Fruit fly (Drosophila melanogaster): ENCODE data around the gene Esp.

Esp gene

DNA sequence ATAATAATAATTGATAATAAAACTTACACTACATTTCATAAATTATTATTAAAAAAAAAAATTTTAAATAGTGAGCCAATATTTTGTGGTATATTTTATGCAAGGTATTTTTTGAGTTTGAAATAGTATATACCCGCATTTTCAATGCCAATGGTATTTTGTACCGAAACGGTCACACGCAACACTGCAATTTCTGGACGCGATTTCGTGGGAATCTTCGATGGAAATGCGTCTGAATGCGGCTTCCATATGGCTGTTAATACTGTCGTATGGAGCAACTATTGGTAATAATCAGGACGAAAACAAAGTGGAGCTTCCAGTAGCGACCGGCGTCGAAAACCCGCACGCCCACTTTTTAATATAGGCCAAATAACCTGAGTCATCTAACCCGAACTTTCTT, 9.7 kb downstream of the Esp start, which contains the start of gene Nct:
Gene Nct, plus strand, starts transcription at position 173 of the 400 bp plus-strand sequence.
- TF ChIP-seq knrl (GFP tag; IDR thresholded peaks at IDR 0.05; ENCODE audit: partially characterized antibody) (no peak), ftz-f1 (GFP tag; optimal IDR thresholded peaks at IDR 0.05) (peak; percentile 0), CG4617 (GFP tag; optimal IDR thresholded peaks at IDR 0.05; ENCODE audit: borderline replicate concordance) (peak; percentile 51), bcd (GFP tag; optimal IDR thresholded peaks at IDR 0.05) (no peak), YL-1 (GFP tag; optimal IDR thresholded peaks at IDR 0.05) (peak; percentile 43), Stat92E (GFP tag; optimal IDR thresholded peaks at IDR 0.05) (peak in 1 of 3 experiments; percentile 22), E2f2 (GFP tag; IDR thresholded peaks at IDR 0.05) (peak; percentile 72), CG2116 (GFP tag; optimal IDR thresholded peaks at IDR 0.05) (peak; percentile 7), CG7963 (GFP tag; IDR thresholded peaks at IDR 0.05; ENCODE audit: partially characterized antibody) (no peak), slbo (GFP tag; IDR thresholded peaks at IDR 0.05) (no peak), pzg (GFP tag; optimal IDR thresholded peaks at IDR 0.05) (peak; percentile 53), Gsc (GFP tag; IDR thresholded peaks at IDR 0.05) (no peak), ATbp (GFP tag; optimal IDR thresholded peaks at IDR 0.05) (no peak), Scr (GFP tag; IDR thresholded peaks at IDR 0.05; ENCODE audit: partially characterized antibody) (peak; percentile 25; the same call in 1 of the 2 replicates), trem (tag; optimal IDR thresholded peaks at IDR 0.05) (peak; percentile 18), gfzf (GFP tag; optimal IDR thresholded peaks at IDR 0.05) (peak; percentile 75), CG9797 (GFP tag; optimal IDR thresholded peaks at IDR 0.05) (peak; percentile 72), MBD-R2 (GFP tag; IDR thresholded peaks at IDR 0.05) (peak; percentile 71; the same call in 1 of the 2 replicates), CG2875 (GFP tag; optimal IDR thresholded peaks at IDR 0.05) (no peak), CG32532 (GFP tag; IDR thresholded peaks at IDR 0.05) (no peak), Dll (GFP tag; IDR thresholded peaks at IDR 0.05; ENCODE audit: partially characterized antibody) (0 out of 4 replicates have a peak, but pooled peaks have one; percentile 15), CG13287 (GFP tag; IDR thresholded peaks at IDR 0.05; ENCODE audit: partially characterized antibody) (peak; percentile 35; the same call in 1 of the 2 replicates), CG3995 (GFP tag; optimal IDR thresholded peaks at IDR 0.05) (no peak), CG3847 (GFP tag; IDR thresholded peaks at IDR 0.05) (no peak), tx (GFP tag; optimal IDR thresholded peaks at IDR 0.05) (no peak), CG10267 (tag; optimal IDR thresholded peaks at IDR 0.05) (peak; percentile 17), CG42726 (GFP tag; IDR thresholded peaks at IDR 0.05; ENCODE audit: partially characterized antibody) (no peak), ato (GFP tag; IDR thresholded peaks at IDR 0.05; ENCODE audit: partially characterized antibody) (no peak), NfI (GFP tag; optimal IDR thresholded peaks at IDR 0.05) (no peak), Hmr (GFP tag; optimal IDR thresholded peaks at IDR 0.05) (no peak), MESR4 (GFP tag; optimal IDR thresholded peaks at IDR 0.05) (peak; percentile 68), CG17385 (GFP tag; optimal IDR thresholded peaks at IDR 0.05) (no peak), kay (GFP tag; optimal IDR thresholded peaks at IDR 0.05) (peak; percentile 1), CG14710 (tag; optimal IDR thresholded peaks at IDR 0.05) (peak; percentile 38), bbx (GFP tag; IDR thresholded peaks at IDR 0.05; ENCODE audit: partially characterized antibody) (0 out of 2 replicates have a peak, but pooled peaks have one; percentile 11), Dp (GFP tag; optimal IDR thresholded peaks at IDR 0.05) (peak; percentile 60), CG17829 (tag; optimal IDR thresholded peaks at IDR 0.05) (peak; percentile 1)

DNA sequence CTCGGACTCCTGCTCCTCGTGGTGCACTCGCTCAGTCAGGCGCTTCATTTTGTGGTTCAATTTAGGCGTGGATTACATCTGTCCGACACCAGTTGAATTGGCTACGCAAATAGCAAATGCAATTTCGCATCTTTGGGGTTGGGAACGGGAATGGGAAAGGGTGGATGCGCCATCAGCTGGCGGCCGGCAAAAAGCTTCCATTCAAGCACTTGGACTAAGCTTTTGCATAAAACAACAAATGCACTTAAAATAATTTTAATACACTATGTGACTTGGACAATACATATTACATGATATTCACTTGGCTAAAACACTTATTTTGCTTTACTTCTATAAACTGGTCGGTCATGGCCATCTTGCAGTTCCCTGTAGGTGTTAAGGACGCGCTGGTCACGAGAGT, 14.4 kb downstream of the Esp start, which contains the start of gene HDAC11:
Gene HDAC11, minus strand, starts transcription at position 101 of the 400 bp plus-strand sequence.
- no peak for TF ChIP-seq CG1024 (GFP tag; IDR thresholded peaks at IDR 0.05)
- no peak for TF ChIP-seq croc (GFP tag; conservative IDR thresholded peaks at IDR 0.05)
- TF ChIP-seq CG9797 (GFP tag; optimal IDR thresholded peaks at IDR 0.05): no peak
